Worm (Caenorhabditis elegans) whole organism, late embryonic: ENCODE measurements around the gene C14B9.10.

Source experiments
- F13H6.1 ChIP-seq: sonication (generic microtip); optimal IDR thresholded peaks from 2 replicates; lab custom pipeline; 2016; ENCODE audit warnings: missing genetic modification characterization, missing compliant biosample characterization
- ceh-18 ChIP-seq: sonication (generic microtip); optimal IDR thresholded peaks from 2 replicates; lab custom pipeline; 2016; ENCODE audit warnings: missing genetic modification characterization, missing compliant biosample characterization
- ceh-19 ChIP-seq: fragments of 200-800 bp; sonication (Bioruptor generic); optimal IDR thresholded peaks from 2 replicates; lab custom pipeline; 2018; ENCODE audit warnings: mild to moderate bottlenecking, missing genetic modification characterization, missing compliant biosample characterization
- ceh-30 ChIP-seq: fragments of 150-350 bp; optimal IDR thresholded peaks from 2 replicates; lab custom pipeline; 2014; ENCODE audit warnings: missing biosample characterization, missing genetic modification characterization
- elt-2 ChIP-seq: sonication (generic microtip); optimal IDR thresholded peaks from 2 replicates; lab custom pipeline; 2016; ENCODE audit warnings: missing genetic modification reagents, missing genetic modification characterization, missing compliant biosample characterization
- eyg-1 ChIP-seq: sonication (generic microtip); optimal IDR thresholded peaks from 2 replicates; lab custom pipeline; 2016; ENCODE audit warnings: missing genotype, missing genetic modification characterization, missing compliant biosample characterization
- hlh-30 ChIP-seq: sonication (generic microtip); optimal IDR thresholded peaks from 2 replicates; lab custom pipeline; 2017; ENCODE audit warnings: antibody characterized with exemption, missing genetic modification characterization, missing compliant biosample characterization; ENCODE audit not compliant: insufficient read depth
- hlh-6 ChIP-seq: sonication (generic microtip); optimal IDR thresholded peaks from 2 replicates; lab custom pipeline; 2016; ENCODE audit warnings: missing genotype, missing genetic modification characterization, missing compliant biosample characterization
- nhr-11 ChIP-seq: fragments of 150-350 bp; optimal IDR thresholded peaks from 2 replicates; lab custom pipeline; 2014; ENCODE audit warnings: missing biosample characterization, missing genetic modification characterization
- pha-2 ChIP-seq: sonication (generic microtip); optimal IDR thresholded peaks from 2 replicates; lab custom pipeline; 2017; ENCODE audit warnings: mild to moderate bottlenecking, missing genetic modification characterization, missing compliant biosample characterization
- pha-4 ChIP-seq: fragments of 150-350 bp; optimal IDR thresholded peaks from 2 replicates; lab custom pipeline; 2018; ENCODE audit warnings: missing biosample characterization, missing genetic modification reagents, missing genetic modification characterization
- sox-4 ChIP-seq: sonication (generic microtip); optimal IDR thresholded peaks from 2 replicates; lab custom pipeline; 2017; ENCODE audit warnings: mild to moderate bottlenecking, missing genetic modification characterization, inconsistent platforms, missing compliant biosample characterization
- tbx-7 ChIP-seq: sonication (generic microtip); optimal IDR thresholded peaks from 2 replicates; lab custom pipeline; 2016; ENCODE audit warnings: missing genotype, missing genetic modification characterization, missing compliant biosample characterization
- unc-42 ChIP-seq: sonication (generic microtip); optimal IDR thresholded peaks from 2 replicates; lab custom pipeline; 2016; ENCODE audit warnings: missing genotype, missing genetic modification characterization, missing compliant biosample characterization

DNA sequence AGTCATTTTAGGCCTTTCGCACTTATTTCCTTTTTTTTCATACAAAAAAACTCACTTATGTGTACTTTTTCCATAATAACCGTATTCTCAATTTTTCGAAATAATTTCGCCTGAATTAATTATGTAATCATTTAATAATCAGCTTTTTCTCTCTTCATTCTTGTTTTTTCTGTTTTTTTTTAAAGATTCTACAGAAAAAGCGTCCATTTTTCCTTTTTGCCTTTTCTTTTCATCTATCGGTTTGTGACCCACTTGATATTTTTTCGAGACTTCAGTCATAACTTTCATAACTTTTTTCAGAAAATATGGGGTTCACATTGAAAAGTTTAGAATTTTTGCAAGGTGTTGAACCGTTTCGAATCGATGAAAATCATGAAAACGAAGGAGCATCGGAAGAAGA, 42.4 kb upstream of the C14B9.10 start, which contains the start of gene vms-1:
- TF ChIP-seq unc-42 (no peak), hlh-30 (tag; lab: Kevin White, UChicago) (no peak), eyg-1 (no peak), ceh-30 (tag; lab: Kevin White, UChicago) (no peak), pha-4 (no peak), hlh-6 (tag; lab: Kevin White, UChicago) (no peak), ceh-18 (tag; lab: Kevin White, UChicago) (no peak), pha-2 (tag; lab: Kevin White, UChicago) (no peak), tbx-7 (tag; lab: Kevin White, UChicago) (no peak), sox-4 (tag; lab: Kevin White, UChicago) (no peak), F13H6.1 (tag; lab: Kevin White, UChicago) (no peak), elt-2 (tag; lab: Kevin White, UChicago) (no peak), nhr-11 (tag; lab: Kevin White, UChicago) (no peak), ceh-19 (GFP tag; lab: Kevin White, UChicago) (no peak)
